Worm (Caenorhabditis elegans): ENCODE results near the gene clp-7.
A peak's percentile ranks its signal among the peaks of the same experiment; 100 is the strongest.

DNA sequence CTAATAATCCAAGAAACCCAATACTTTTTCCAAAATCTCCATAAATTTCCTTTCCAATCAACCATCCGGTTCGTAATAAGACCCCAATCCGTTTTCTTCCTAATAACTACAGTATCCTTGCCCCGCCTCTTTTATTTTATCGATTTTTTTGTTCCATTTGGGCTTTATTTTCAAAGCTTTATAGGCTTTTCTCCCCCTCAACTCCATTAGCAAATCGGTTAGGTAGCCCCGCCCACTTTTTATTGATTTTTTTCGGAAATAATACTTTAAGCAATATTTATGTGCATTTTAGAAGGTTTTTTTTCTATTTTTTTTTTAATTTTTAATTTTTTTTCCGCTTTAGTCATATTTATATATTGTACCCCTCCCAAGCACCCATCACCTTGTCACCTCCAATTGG, 45.8 kb downstream of the clp-7 start:
- TF ChIP-seq spr-3 (GFP tag; optimal IDR thresholded peaks at IDR 0.05) (no peak), pqm-1 (tag; optimal IDR thresholded peaks at IDR 0.05) (no peak), egl-27 (tag; optimal IDR thresholded peaks at IDR 0.05) (no peak), unc-62 (GFP tag; optimal IDR thresholded peaks at IDR 0.05 in 1 of 2) (peak in 1 of 2 experiments; percentile 65), unc-62 (tag; optimal IDR thresholded peaks at IDR 0.05) (no peak), hlh-11 (tag; optimal IDR thresholded peaks at IDR 0.05) (no peak)
